Fruit fly (Drosophila melanogaster) whole organism, pupa: Measurements from ENCODE around the gene Pld3.

ENCODE experiments used
- CG10348 ChIP-seq: fragments of 200-800 bp; sonication (Bioruptor generic); IDR thresholded peaks from 2 replicates; pipeline ENCODE4 v1.3.6; 2022; ENCODE audit warnings: missing biosample characterization, missing genetic modification characterization
- CG12605 ChIP-seq: fragments of 200-800 bp; sonication (Bioruptor generic); IDR thresholded peaks from 2 replicates; pipeline ENCODE4 v1.3.6; 2022; ENCODE audit warnings: missing biosample characterization, missing genetic modification characterization
- CG13204 ChIP-seq: fragments of 200-800 bp; sonication (Bioruptor generic); optimal IDR thresholded peaks from 2 replicates; lab custom pipeline; 2018; ENCODE audit warnings: missing biosample characterization, mild to moderate bottlenecking, missing genetic modification characterization, moderate library complexity
- CG14655 ChIP-seq: fragments of 200-800 bp; sonication (Bioruptor generic); optimal IDR thresholded peaks from 3 replicates; lab custom pipeline; 2017; ENCODE audit warnings: mild to moderate bottlenecking, missing biosample characterization, missing genetic modification reagents, missing genetic modification characterization
- CG15710 ChIP-seq: fragments of 200-800 bp; sonication (Bioruptor generic); optimal IDR thresholded peaks from 2 replicates; lab custom pipeline; 2018; ENCODE audit warnings: missing biosample characterization, mild to moderate bottlenecking, missing genetic modification characterization, moderate library complexity
- CG17806 ChIP-seq: fragments of 200-800 bp; sonication (Bioruptor generic); optimal IDR thresholded peaks from 2 replicates; lab custom pipeline; 2018; ENCODE audit warnings: missing biosample characterization, mild to moderate bottlenecking, missing genetic modification characterization, moderate library complexity
- CG32121 ChIP-seq: fragments of 200-800 bp; sonication (Bioruptor generic); IDR thresholded peaks from 2 replicates; pipeline ENCODE4 v1.3.6; 2022; ENCODE audit warnings: missing biosample characterization, missing genetic modification characterization
- CG34367 ChIP-seq: fragments of 200-800 bp; sonication (Bioruptor generic); optimal IDR thresholded peaks from 2 replicates; lab custom pipeline; 2018; ENCODE audit warnings: missing biosample characterization, mild to moderate bottlenecking, missing genetic modification characterization
- CG4496 ChIP-seq: fragments of 200-800 bp; sonication (Bioruptor generic); IDR thresholded peaks from 3 replicates; pipeline ENCODE4 v1.3.6; 2022; ENCODE audit warnings: missing biosample characterization, missing genetic modification characterization
- CG8159 ChIP-seq: fragments of 200-800 bp; sonication (Bioruptor generic); optimal IDR thresholded peaks from 3 replicates; lab custom pipeline; 2018; ENCODE audit warnings: missing biosample characterization, mild to moderate bottlenecking, missing genetic modification characterization, moderate library complexity
- CG8301 ChIP-seq: fragments of 200-800 bp; sonication (Bioruptor generic); optimal IDR thresholded peaks from 2 replicates; lab custom pipeline; 2018; ENCODE audit warnings: missing biosample characterization, mild to moderate bottlenecking, missing genetic modification characterization
- CG9948 ChIP-seq: fragments of 200-800 bp; sonication (Bioruptor generic); optimal IDR thresholded peaks from 2 replicates; lab custom pipeline; 2018; ENCODE audit warnings: missing biosample characterization, mild to moderate bottlenecking, missing genetic modification characterization, moderate library complexity
- D1 ChIP-seq: fragments of 200-800 bp; sonication (Bioruptor generic); optimal IDR thresholded peaks from 2 replicates; lab custom pipeline; 2018; ENCODE audit warnings: missing biosample characterization, mild to moderate bottlenecking, missing genetic modification characterization, moderate library complexity
- EcR ChIP-seq: fragments of 200-800 bp; sonication (Bioruptor generic); optimal IDR thresholded peaks from 3 replicates; lab custom pipeline; 2019; ENCODE audit warnings: missing biosample characterization, missing genetic modification characterization, mild to moderate bottlenecking, moderate library complexity, missing genetic modification reagents
- Ets98B ChIP-seq: fragments of 200-800 bp; sonication (Bioruptor generic); IDR thresholded peaks from 2 replicates; pipeline ENCODE4 v1.3.6; 2022; ENCODE audit warnings: missing biosample characterization, missing genetic modification characterization
- Pif1A ChIP-seq: fragments of 200-800 bp; sonication (Bioruptor generic); optimal IDR thresholded peaks from 3 replicates; lab custom pipeline; 2016; ENCODE audit warnings: missing biosample characterization, missing genetic modification characterization
- Pif1B ChIP-seq: fragments of 200-800 bp; sonication (Bioruptor generic); optimal IDR thresholded peaks from 3 replicates; lab custom pipeline; 2016; ENCODE audit warnings: missing biosample characterization, missing genetic modification characterization
- Snoo ChIP-seq: fragments of 200-800 bp; sonication (Bioruptor generic); optimal IDR thresholded peaks from 3 replicates; lab custom pipeline; 2017; ENCODE audit warnings: missing biosample characterization, mild to moderate bottlenecking, missing genetic modification characterization, inconsistent platforms
- fd96Ca ChIP-seq: fragments of 200-800 bp; sonication (Bioruptor generic); IDR thresholded peaks from 3 replicates; pipeline ENCODE4 v1.3.6; 2022; ENCODE audit warnings: missing biosample characterization, missing genetic modification characterization
- gl ChIP-seq: fragments of 200-800 bp; sonication (Bioruptor generic); optimal IDR thresholded peaks from 2 replicates; lab custom pipeline; 2018; ENCODE audit warnings: missing biosample characterization, mild to moderate bottlenecking, missing genetic modification characterization
- rn ChIP-seq: fragments of 200-800 bp; sonication (Bioruptor generic); IDR thresholded peaks from 2 replicates; pipeline ENCODE4 v1.3.6; 2022; ENCODE audit warnings: missing biosample characterization, missing genetic modification characterization

The Pld3 gene

DNA sequence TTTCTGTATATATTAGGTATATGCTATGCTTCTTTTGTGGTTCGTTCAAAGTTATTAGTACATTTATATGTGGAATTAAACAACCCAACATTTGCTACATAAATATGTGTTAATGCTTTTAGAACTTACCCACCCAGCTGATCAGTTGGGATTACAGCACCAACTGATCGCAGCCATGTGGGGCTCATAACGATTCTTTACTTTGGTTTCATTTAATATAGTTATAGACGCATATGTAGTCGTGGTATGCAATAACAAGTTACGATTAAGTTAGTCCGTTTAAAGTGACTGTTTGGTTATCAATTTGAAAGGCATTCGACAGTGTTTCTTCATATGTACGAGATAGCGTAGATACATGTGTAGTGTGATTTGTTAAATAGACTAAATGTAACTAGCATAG lies 22.9 kb upstream of the Pld3 start:
- TF ChIP-seq CG17806 (tag; lab: Kevin White, UChicago) (no peak), fd96Ca (GFP tag; lab: Robert Waterston, UW) (no peak), CG32121 (GFP tag; lab: Robert Waterston, UW) (no peak), CG9948 (tag; lab: Kevin White, UChicago) (no peak), D1 (tag; lab: Kevin White, UChicago) (no peak), Ets98B (GFP tag; lab: Robert Waterston, UW) (no peak), CG10348 (no peak), Pif1B (GFP tag; lab: Kevin White, UChicago) (no peak), CG15710 (tag; lab: Kevin White, UChicago) (no peak), Snoo (tag; lab: Kevin White, UChicago) (no peak), gl (no peak), CG12605 (no peak), CG4496 (GFP tag; lab: Robert Waterston, UW) (no peak), EcR (GFP tag; lab: Kevin White, UChicago) (no peak), rn (GFP tag; lab: Robert Waterston, UW) (no peak), CG13204 (no peak), CG8159 (tag; lab: Kevin White, UChicago) (no peak), Pif1A (GFP tag; lab: Kevin White, UChicago) (no peak), CG14655 (GFP tag; lab: Kevin White, UChicago) (no peak), CG8301 (tag; lab: Kevin White, UChicago) (no peak)

DNA sequence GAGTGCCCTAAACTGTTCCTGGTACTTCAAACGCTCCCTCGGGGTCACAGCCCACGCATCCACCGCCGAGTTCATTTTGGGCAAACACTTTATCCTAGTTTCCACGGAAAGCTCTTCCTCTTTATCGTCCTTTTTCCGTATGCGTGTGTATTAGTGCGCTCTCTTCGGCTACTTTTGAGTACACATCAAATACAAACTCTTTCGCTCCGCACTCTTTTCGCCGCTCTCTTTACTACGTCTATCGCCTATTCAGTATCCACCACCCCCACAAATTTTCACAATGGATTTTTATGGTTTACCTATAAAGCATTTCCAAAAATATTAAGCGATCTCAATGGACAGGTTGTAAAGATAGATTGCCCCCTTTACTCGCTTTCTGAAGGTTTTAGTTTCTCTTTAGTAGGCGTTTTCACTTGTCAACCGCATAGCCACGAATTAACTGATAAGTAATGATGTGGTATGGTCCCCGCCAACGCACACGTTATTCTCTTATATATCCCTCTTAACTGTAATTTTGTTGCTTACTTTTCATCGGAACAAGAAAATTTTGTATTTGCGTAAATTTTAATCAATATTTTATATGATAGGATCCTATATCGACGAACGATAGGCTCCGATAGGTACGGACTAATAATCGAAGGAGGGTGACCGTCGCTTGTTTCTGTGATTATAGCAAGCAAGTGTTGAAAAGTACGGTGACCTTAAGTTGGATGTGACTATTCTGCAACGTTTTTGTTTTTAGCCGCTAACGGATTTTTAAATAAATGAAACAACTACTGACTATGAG lies 16.7 kb upstream of the Pld3 start, which contains the start of gene Dap160:
TSS of gene Dap160 (minus strand) at position 634 of the 787 bp plus-strand sequence.
- TF ChIP-seq Snoo (tag; lab: Kevin White, UChicago), result no peak
- no peak for TF ChIP-seq CG8159 (tag; lab: Kevin White, UChicago)
- no peak for TF ChIP-seq CG15710 (tag; lab: Kevin White, UChicago)
- TF ChIP-seq CG9948 (tag; lab: Kevin White, UChicago), result no peak
- TF ChIP-seq CG13204, result no peak
- TF ChIP-seq gl, result no peak
- no peak for TF ChIP-seq CG14655 (GFP tag; lab: Kevin White, UChicago)
- no peak for TF ChIP-seq CG8301 (tag; lab: Kevin White, UChicago)
- no peak for TF ChIP-seq CG4496 (GFP tag; lab: Robert Waterston, UW)
- no peak for TF ChIP-seq fd96Ca (GFP tag; lab: Robert Waterston, UW)
- no peak for TF ChIP-seq D1 (tag; lab: Kevin White, UChicago)

DNA sequence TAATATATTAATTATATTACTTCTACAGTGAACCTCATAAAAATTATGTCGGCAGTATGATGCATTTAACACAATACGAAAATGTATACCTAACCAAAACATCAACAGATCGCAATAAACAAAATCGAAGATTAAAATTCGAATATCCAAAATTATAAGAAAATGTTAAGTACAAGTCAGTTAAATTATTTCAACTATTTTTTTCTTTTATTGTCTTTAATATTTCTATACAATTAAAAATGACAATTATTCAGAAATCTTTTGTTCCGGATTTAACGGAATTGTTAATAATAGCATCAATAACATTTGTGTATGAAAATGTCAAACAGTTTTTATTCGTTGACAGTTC lies 16.2 kb upstream of the Pld3 start:
- no peak for TF ChIP-seq CG32121 (GFP tag; lab: Robert Waterston, UW)
- no peak for TF ChIP-seq CG14655 (GFP tag; lab: Kevin White, UChicago)
- TF ChIP-seq Pif1B (GFP tag; lab: Kevin White, UChicago), result no peak

DNA sequence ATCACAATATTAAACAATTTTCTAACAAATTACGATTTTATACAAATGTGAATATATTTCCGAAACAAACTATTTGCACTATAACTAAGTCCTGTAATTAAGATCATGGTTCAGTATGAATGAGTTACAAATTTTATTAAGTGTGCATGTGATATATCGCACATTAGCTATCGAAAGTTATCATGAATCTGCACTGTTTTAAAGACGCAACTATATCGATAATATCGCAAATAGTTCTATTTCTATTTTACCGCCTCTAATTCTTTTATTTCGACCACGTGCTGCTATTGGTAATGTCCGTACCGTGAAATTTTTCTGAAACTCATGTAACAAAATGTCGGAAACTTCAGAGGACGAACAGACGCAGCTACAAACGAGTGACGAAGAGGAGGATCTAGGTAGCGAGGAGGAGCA lies 15.7 kb upstream of the Pld3 start, which contains the start of gene pths:
TSS of gene pths (plus strand) at position 258 of the 414 bp plus-strand sequence.
- TF ChIP-seq CG34367 (tag; lab: Kevin White, UChicago) (peak; percentile 6), Pif1B (GFP tag; lab: Kevin White, UChicago) (no peak), CG17806 (tag; lab: Kevin White, UChicago) (peak; percentile 5), CG32121 (GFP tag; lab: Robert Waterston, UW) (0 out of 2 replicates have a peak, but pooled peaks have one; percentile 38), CG8159 (tag; lab: Kevin White, UChicago) (no peak)

DNA sequence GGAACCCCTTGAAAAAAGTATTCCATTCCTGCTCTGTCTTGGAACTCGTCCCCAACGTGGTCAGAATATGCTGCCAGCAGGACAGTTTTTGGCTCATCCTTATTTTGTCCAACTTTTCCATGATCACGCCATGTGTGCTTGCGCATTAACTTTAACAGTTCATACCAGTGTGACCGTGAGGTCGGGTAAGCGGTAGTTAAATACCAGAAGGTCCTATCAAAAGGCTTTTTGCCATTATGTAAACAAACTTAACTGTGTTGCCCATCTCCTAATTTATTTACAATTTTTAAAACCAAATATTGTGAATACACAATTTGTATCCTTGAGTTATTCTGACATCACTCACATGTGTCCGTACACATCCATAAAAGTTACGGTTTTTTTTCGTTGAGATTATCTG lies 10.4 kb upstream of the Pld3 start, which contains the start of gene del:
TSS of gene del (minus strand) at position 305 of the 400 bp plus-strand sequence.
- TF ChIP-seq CG14655 (GFP tag; lab: Kevin White, UChicago), result no peak
- TF ChIP-seq D1 (tag; lab: Kevin White, UChicago), result no peak
- TF ChIP-seq Snoo (tag; lab: Kevin White, UChicago), result no peak
- no peak for TF ChIP-seq CG34367 (tag; lab: Kevin White, UChicago)
- TF ChIP-seq CG12605, result no peak
- no peak for TF ChIP-seq fd96Ca (GFP tag; lab: Robert Waterston, UW)
- TF ChIP-seq CG17806 (tag; lab: Kevin White, UChicago), result no peak
- TF ChIP-seq CG10348, result no peak
- no peak for TF ChIP-seq CG4496 (GFP tag; lab: Robert Waterston, UW)
- no peak for TF ChIP-seq CG8159 (tag; lab: Kevin White, UChicago)
- TF ChIP-seq CG9948 (tag; lab: Kevin White, UChicago), result no peak
- TF ChIP-seq CG32121 (GFP tag; lab: Robert Waterston, UW), result no peak

DNA sequence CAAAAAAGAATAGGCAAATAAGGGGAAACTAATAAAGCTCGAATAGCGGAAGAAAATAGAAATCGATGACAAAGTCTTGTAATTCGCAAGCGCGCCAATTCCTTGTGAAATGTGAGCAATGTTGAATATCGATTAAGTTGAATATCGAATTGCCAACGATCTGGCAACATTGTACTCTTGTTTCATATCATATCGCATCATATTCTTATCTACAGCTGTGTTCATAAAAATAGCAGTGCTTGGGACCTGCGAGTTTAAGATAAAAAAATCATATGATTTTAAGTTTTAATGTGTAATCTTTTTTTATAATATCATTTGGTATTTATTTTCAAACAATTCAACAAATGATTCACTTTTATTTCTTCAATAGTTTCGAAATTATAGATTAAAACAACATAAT lies 9.6 kb upstream of the Pld3 start:
- 0 out of 3 replicates have a peak, but pooled peaks have one; percentile 17 for TF ChIP-seq CG4496 (GFP tag; lab: Robert Waterston, UW)
- peak; percentile 32 for TF ChIP-seq Snoo (tag; lab: Kevin White, UChicago)
- peak; percentile 31 for TF ChIP-seq CG15710 (tag; lab: Kevin White, UChicago)
- peak; percentile 55 for TF ChIP-seq CG12605
- TF ChIP-seq CG8301 (tag; lab: Kevin White, UChicago), result no peak
- no peak for TF ChIP-seq CG8159 (tag; lab: Kevin White, UChicago)
- no peak; the same call in 1 of the 2 replicates for TF ChIP-seq Ets98B (GFP tag; lab: Robert Waterston, UW)
- TF ChIP-seq CG17806 (tag; lab: Kevin White, UChicago), result peak; percentile 49
- peak; percentile 8 for TF ChIP-seq CG34367 (tag; lab: Kevin White, UChicago)
